Worm (Caenorhabditis elegans): ENCODE results near the gene maph-1.3.

maph-1.3 gene

ce11 chrIII:3820134-3820533 is 24.6 kb upstream of the maph-1.3 start:
- peak; percentile 36 for TF ChIP-seq aly-1 (tag; optimal IDR thresholded peaks at IDR 0.05)
- no peak for TF ChIP-seq ceh-13 (GFP tag; optimal IDR thresholded peaks at IDR 0.05)
- no peak for TF ChIP-seq tra-4 (tag; optimal IDR thresholded peaks at IDR 0.05)
- TF ChIP-seq tbx-11 (GFP tag; IDR thresholded peaks at IDR 0.05) = no peak
- no peak for TF ChIP-seq pes-1 (GFP tag; IDR thresholded peaks at IDR 0.05)
- peak; percentile 20 for TF ChIP-seq F13C5.2 (tag; optimal IDR thresholded peaks at IDR 0.05)
- peak; percentile 74 for TF ChIP-seq hmg-4 (GFP tag; optimal IDR thresholded peaks at IDR 0.05)

ce11 chrIII:3821969-3822453 is 22.7 kb upstream of the maph-1.3 start, which contains the start of gene amx-1:
amx-1 (plus strand) TSS chrIII:3822403.
- no peak for TF ChIP-seq hnd-1 (tag; optimal IDR thresholded peaks at IDR 0.05)
- no peak for TF ChIP-seq scrt-1 (GFP tag; IDR thresholded peaks at IDR 0.05)
- no peak for TF ChIP-seq hmg-4 (GFP tag; optimal IDR thresholded peaks at IDR 0.05)
- TF ChIP-seq tra-4 (tag; optimal IDR thresholded peaks at IDR 0.05) = no peak
- TF ChIP-seq F13C5.2 (tag; optimal IDR thresholded peaks at IDR 0.05) = no peak
- no peak for TF ChIP-seq flt-1 (GFP tag; IDR thresholded peaks at IDR 0.05)
- no peak for TF ChIP-seq aly-1 (tag; optimal IDR thresholded peaks at IDR 0.05)
- TF ChIP-seq B0310.2 (tag; optimal IDR thresholded peaks at IDR 0.05) = no peak
- TF ChIP-seq sea-1 (GFP tag; conservative IDR thresholded peaks at IDR 0.05) = no peak
- no peak for TF ChIP-seq ama-1 (optimal IDR thresholded peaks at IDR 0.05)
- TF ChIP-seq tbx-11 (GFP tag; IDR thresholded peaks at IDR 0.05) = no peak
- no peak for TF ChIP-seq pes-1 (GFP tag; IDR thresholded peaks at IDR 0.05)
- no peak for TF ChIP-seq ceh-13 (GFP tag; optimal IDR thresholded peaks at IDR 0.05)
- TF ChIP-seq tbx-37 (GFP tag; conservative IDR thresholded peaks at IDR 0.05) = no peak

ce11 chrIII:3829105-3829504 is 15.6 kb upstream of the maph-1.3 start, which contains the start of gene cnnm-5:
cnnm-5 (minus strand) TSS chrIII:3829205.
- TF ChIP-seq ceh-36 (tag; optimal IDR thresholded peaks at IDR 0.05) (no peak), sea-1 (GFP tag; conservative IDR thresholded peaks at IDR 0.05) (no peak), tbx-11 (GFP tag; IDR thresholded peaks at IDR 0.05) (no peak), hnd-1 (tag; optimal IDR thresholded peaks at IDR 0.05) (no peak), scrt-1 (GFP tag; IDR thresholded peaks at IDR 0.05) (no peak), ets-7 (tag; optimal IDR thresholded peaks at IDR 0.05) (no peak), tbx-37 (GFP tag; conservative IDR thresholded peaks at IDR 0.05) (no peak), ama-1 (optimal IDR thresholded peaks at IDR 0.05) (no peak), hmbx-1 (tag; optimal IDR thresholded peaks at IDR 0.05) (no peak), flt-1 (GFP tag; IDR thresholded peaks at IDR 0.05) (no peak), F13C5.2 (tag; optimal IDR thresholded peaks at IDR 0.05) (no peak), B0310.2 (tag; optimal IDR thresholded peaks at IDR 0.05) (no peak), aly-1 (tag; optimal IDR thresholded peaks at IDR 0.05) (no peak)

ce11 chrIII:3831381-3831780 is 13.3 kb upstream of the maph-1.3 start, which contains the start of gene C36A4.10:
C36A4.10 (minus strand) TSS chrIII:3831481.
- TF ChIP-seq flt-1 (GFP tag; IDR thresholded peaks at IDR 0.05) = no peak
- TF ChIP-seq sea-1 (GFP tag; conservative IDR thresholded peaks at IDR 0.05) = no peak
- TF ChIP-seq hmg-4 (GFP tag; optimal IDR thresholded peaks at IDR 0.05) = no peak
- no peak for TF ChIP-seq tbx-37 (GFP tag; conservative IDR thresholded peaks at IDR 0.05)
- no peak for TF ChIP-seq ama-1 (optimal IDR thresholded peaks at IDR 0.05)
- TF ChIP-seq ets-7 (tag; optimal IDR thresholded peaks at IDR 0.05) = no peak
- TF ChIP-seq tra-4 (tag; optimal IDR thresholded peaks at IDR 0.05) = no peak

ce11 chrIII:3831798-3832197 is 12.9 kb upstream of the maph-1.3 start:
- TF ChIP-seq tbx-11 (GFP tag; IDR thresholded peaks at IDR 0.05) = no peak
- no peak for TF ChIP-seq hmg-4 (GFP tag; optimal IDR thresholded peaks at IDR 0.05)
- no peak for TF ChIP-seq ceh-36 (tag; optimal IDR thresholded peaks at IDR 0.05)
- no peak for TF ChIP-seq ama-1 (optimal IDR thresholded peaks at IDR 0.05)
- TF ChIP-seq flt-1 (GFP tag; IDR thresholded peaks at IDR 0.05) = no peak
- TF ChIP-seq sea-1 (GFP tag; conservative IDR thresholded peaks at IDR 0.05) = no peak
- TF ChIP-seq scrt-1 (GFP tag; IDR thresholded peaks at IDR 0.05) = no peak

ce11 chrIII:3832291-3832690 is 12.4 kb upstream of the maph-1.3 start, which contains the start of gene cyp-25A1:
cyp-25A1 (plus strand) TSS chrIII:3832591.
- TF ChIP-seq hnd-1 (tag; optimal IDR thresholded peaks at IDR 0.05) (no peak), B0310.2 (tag; optimal IDR thresholded peaks at IDR 0.05) (no peak)

- no peak for TF ChIP-seq flt-1 (GFP tag; IDR thresholded peaks at IDR 0.05)
- no peak for TF ChIP-seq ets-7 (tag; optimal IDR thresholded peaks at IDR 0.05)
- no peak for TF ChIP-seq sea-1 (GFP tag; conservative IDR thresholded peaks at IDR 0.05)
- no peak for TF ChIP-seq ceh-13 (GFP tag; optimal IDR thresholded peaks at IDR 0.05)
- TF ChIP-seq hnd-1 (tag; optimal IDR thresholded peaks at IDR 0.05) = no peak
- no peak for TF ChIP-seq tbx-37 (GFP tag; conservative IDR thresholded peaks at IDR 0.05)
Measured at ce11 chrIII:3834800-3835271, 9.9 kb upstream of the maph-1.3 start, which contains the start of gene cyp-25A2. cyp-25A2 (plus strand) TSS chrIII:3835221.

- TF ChIP-seq ama-1 (optimal IDR thresholded peaks at IDR 0.05) = no peak
- TF ChIP-seq B0310.2 (tag; optimal IDR thresholded peaks at IDR 0.05) = no peak
- no peak for TF ChIP-seq flt-1 (GFP tag; IDR thresholded peaks at IDR 0.05)
- no peak for TF ChIP-seq tra-4 (tag; optimal IDR thresholded peaks at IDR 0.05)
- TF ChIP-seq hmg-4 (GFP tag; optimal IDR thresholded peaks at IDR 0.05) = no peak
- TF ChIP-seq pes-1 (GFP tag; IDR thresholded peaks at IDR 0.05) = no peak
- TF ChIP-seq hmbx-1 (tag; optimal IDR thresholded peaks at IDR 0.05) = no peak
- no peak for TF ChIP-seq hnd-1 (tag; optimal IDR thresholded peaks at IDR 0.05)
- TF ChIP-seq tbx-11 (GFP tag; IDR thresholded peaks at IDR 0.05) = no peak
Measured at ce11 chrIII:3839635-3840034, 5.1 kb upstream of the maph-1.3 start, which contains the start of gene cyp-25A3. cyp-25A3 (minus strand) TSS chrIII:3839735.
